Worm (Caenorhabditis elegans): ENCODE measurements around the gene sma-6.

The sma-6 gene

ce11 chrII:6376693-6377092 lies 52.4 kb downstream of the sma-6 start:
- no peak for TF ChIP-seq ets-7 (tag; optimal IDR thresholded peaks at IDR 0.05)
- TF ChIP-seq pes-1 (GFP tag; IDR thresholded peaks at IDR 0.05) = no peak
- no peak for TF ChIP-seq ceh-13 (GFP tag; optimal IDR thresholded peaks at IDR 0.05)
